Worm (Caenorhabditis elegans) whole organism, L3 larva: ENCODE data around the gene ZK892.6.
A peak's percentile ranks its signal among the peaks of the same experiment; 100 is the strongest.

ENCODE experiments used
- R02D3.7 ChIP-seq: fragments of 150-350 bp; optimal IDR thresholded peaks from 2 replicates; lab custom pipeline; 2014; ENCODE audit warnings: missing biosample characterization, missing genetic modification characterization
- ZK546.5 ChIP-seq: sonication (generic microtip); optimal IDR thresholded peaks from 2 replicates; lab custom pipeline; 2017; ENCODE audit warnings: missing biosample characterization, missing genetic modification characterization
- aly-2 ChIP-seq: fragments of 150-350 bp; optimal IDR thresholded peaks from 2 replicates; lab custom pipeline; 2014; ENCODE audit warnings: missing biosample characterization, missing genetic modification characterization
- ama-1 ChIP-seq: fragments of 150-350 bp; optimal IDR thresholded peaks from 2 replicates; lab custom pipeline; 2018
- ceh-28 ChIP-seq: fragments of 150-350 bp; optimal IDR thresholded peaks from 2 replicates; lab custom pipeline; 2014; ENCODE audit warnings: missing biosample characterization, missing genetic modification reagents, missing genetic modification characterization
- ceh-82 ChIP-seq: fragments of 150-350 bp; optimal IDR thresholded peaks from 2 replicates; lab custom pipeline; 2014; ENCODE audit warnings: missing biosample characterization, missing genetic modification characterization
- ceh-9 ChIP-seq: sonication (generic microtip); optimal IDR thresholded peaks from 2 replicates; lab custom pipeline; 2018; ENCODE audit warnings: missing biosample characterization, missing genetic modification characterization
- daf-12 ChIP-seq: fragments of 150-350 bp; optimal IDR thresholded peaks from 2 replicates; lab custom pipeline; 2014; ENCODE audit warnings: missing biosample characterization, missing genetic modification reagents, missing genetic modification characterization
- egl-5 ChIP-seq: fragments of 150-350 bp; optimal IDR thresholded peaks from 2 replicates; lab custom pipeline; 2017; ENCODE audit warnings: missing biosample characterization, missing genetic modification reagents, missing genetic modification characterization, inconsistent platforms
- elt-1 ChIP-seq: fragments of 150-350 bp; optimal IDR thresholded peaks from 2 replicates; lab custom pipeline; 2014; ENCODE audit warnings: missing biosample characterization, missing genetic modification characterization
- elt-2 ChIP-seq: sonication (generic microtip); optimal IDR thresholded peaks from 2 replicates; lab custom pipeline; 2016; ENCODE audit warnings: missing genetic modification reagents, mild to moderate bottlenecking, missing genetic modification characterization, missing compliant biosample characterization
- elt-3 ChIP-seq, 3 experiments: fragments of 150-350 bp in 1 of 3; sonication (generic microtip) in 2 of 3; optimal IDR thresholded peaks; 2 replicates in 2 of 3; 4 replicates in 1 of 3; lab custom pipeline; 2014 to 2017; ENCODE audit warnings: missing biosample characterization in 3 of 3, missing genetic modification characterization in 3 of 3
- eor-1 ChIP-seq, 2 experiments: fragments of 150-350 bp; optimal IDR thresholded peaks; 2 replicates each; lab custom pipeline; 2014 to 2018; ENCODE audit warnings: missing biosample characterization in 2 of 2, missing genetic modification characterization in 2 of 2
- fkh-10 ChIP-seq: sonication (generic microtip); optimal IDR thresholded peaks from 2 replicates; lab custom pipeline; 2017; ENCODE audit warnings: missing biosample characterization, missing genetic modification reagents, missing genetic modification characterization
- fkh-2 ChIP-seq: fragments of 150-350 bp; optimal IDR thresholded peaks from 2 replicates; lab custom pipeline; 2014; ENCODE audit warnings: missing biosample characterization, missing genetic modification reagents, missing genetic modification characterization
- fos-1 ChIP-seq: fragments of 150-350 bp; optimal IDR thresholded peaks from 2 replicates; lab custom pipeline; 2014; ENCODE audit warnings: missing biosample characterization, missing genetic modification characterization
- hmg-11 ChIP-seq: sonication (generic microtip); optimal IDR thresholded peaks from 2 replicates; lab custom pipeline; 2016; ENCODE audit warnings: missing genetic modification characterization, missing compliant biosample characterization
- jun-1 ChIP-seq: fragments of 150-350 bp; optimal IDR thresholded peaks from 2 replicates; lab custom pipeline; 2014; ENCODE audit warnings: missing biosample characterization, missing genetic modification reagents, missing genetic modification characterization
- lin-15B ChIP-seq: fragments of 150-350 bp; optimal IDR thresholded peaks from 2 replicates; lab custom pipeline; 2014; ENCODE audit warnings: missing biosample characterization, missing genetic modification characterization
- lin-39 ChIP-seq: fragments of 150-350 bp; optimal IDR thresholded peaks from 2 replicates; lab custom pipeline; 2018; ENCODE audit warnings: missing biosample characterization, missing genetic modification reagents, missing genetic modification characterization
- lsy-12 ChIP-seq: sonication (generic microtip); optimal IDR thresholded peaks from 2 replicates; lab custom pipeline; 2016; ENCODE audit warnings: mild to moderate bottlenecking, missing genetic modification characterization, missing compliant biosample characterization
- mdl-1 ChIP-seq: fragments of 150-350 bp; optimal IDR thresholded peaks from 2 replicates; lab custom pipeline; 2014; ENCODE audit warnings: missing biosample characterization, missing genetic modification characterization
- mml-1 ChIP-seq: fragments of 150-350 bp; sonication (generic microtip); optimal IDR thresholded peaks from 3 replicates; lab custom pipeline; 2014; ENCODE audit warnings: missing biosample characterization, missing genetic modification characterization
- nfya-1 ChIP-seq: sonication (generic microtip); optimal IDR thresholded peaks from 2 replicates; lab custom pipeline; 2017; ENCODE audit warnings: missing genetic modification characterization, mild to moderate bottlenecking, missing compliant biosample characterization, antibody characterized with exemption, moderate library complexity; ENCODE audit not compliant: insufficient read depth
- nhr-11 ChIP-seq: fragments of 150-350 bp; optimal IDR thresholded peaks from 2 replicates; lab custom pipeline; 2014; ENCODE audit warnings: missing biosample characterization, missing genetic modification characterization
- nhr-12 ChIP-seq: fragments of 150-350 bp; optimal IDR thresholded peaks from 2 replicates; lab custom pipeline; 2014; ENCODE audit warnings: missing biosample characterization, missing genetic modification characterization
- nhr-23 ChIP-seq: fragments of 150-350 bp; optimal IDR thresholded peaks from 2 replicates; lab custom pipeline; 2014; ENCODE audit warnings: missing biosample characterization, missing genetic modification reagents, missing genetic modification characterization
- nhr-237 ChIP-seq: fragments of 150-350 bp; optimal IDR thresholded peaks from 2 replicates; lab custom pipeline; 2014; ENCODE audit warnings: missing biosample characterization, missing genetic modification characterization
- nhr-25 ChIP-seq: sonication (generic microtip); optimal IDR thresholded peaks from 2 replicates; lab custom pipeline; 2017; ENCODE audit warnings: missing biosample characterization, missing genetic modification characterization
- nhr-43 ChIP-seq: sonication (generic microtip); optimal IDR thresholded peaks from 2 replicates; lab custom pipeline; 2016; ENCODE audit warnings: mild to moderate bottlenecking, missing genetic modification characterization, missing compliant biosample characterization; ENCODE audit not compliant: poor library complexity, severe bottlenecking
- nhr-67 ChIP-seq: fragments of 150-350 bp; optimal IDR thresholded peaks from 2 replicates; lab custom pipeline; 2014; ENCODE audit warnings: missing biosample characterization, missing genetic modification characterization
- nhr-76 ChIP-seq: fragments of 150-350 bp; sonication (generic microtip); optimal IDR thresholded peaks from 5 replicates; lab custom pipeline; 2014; ENCODE audit warnings: missing biosample characterization, missing genetic modification characterization
- nhr-77 ChIP-seq: fragments of 150-350 bp; optimal IDR thresholded peaks from 2 replicates; lab custom pipeline; 2014; ENCODE audit warnings: missing biosample characterization, missing genetic modification characterization
- pha-4 ChIP-seq: fragments of 150-350 bp; optimal IDR thresholded peaks from 2 replicates; lab custom pipeline; 2014; ENCODE audit warnings: missing biosample characterization, missing genetic modification reagents, missing genetic modification characterization
- pqm-1 ChIP-seq: fragments of 150-350 bp; optimal IDR thresholded peaks from 2 replicates; lab custom pipeline; 2017; ENCODE audit warnings: missing biosample characterization, missing genetic modification characterization, inconsistent platforms
- sea-2 ChIP-seq: fragments of 150-350 bp; sonication (generic microtip); optimal IDR thresholded peaks from 4 replicates; lab custom pipeline; 2014; ENCODE audit warnings: missing biosample characterization, missing genetic modification reagents, missing genetic modification characterization
- skn-1 ChIP-seq: fragments of 150-350 bp; optimal IDR thresholded peaks from 2 replicates; lab custom pipeline; 2014; ENCODE audit warnings: missing biosample characterization, missing genetic modification characterization
- snpc-4 ChIP-seq: fragments of 150-350 bp; optimal IDR thresholded peaks from 2 replicates; lab custom pipeline; 2014; ENCODE audit warnings: missing biosample characterization, missing genetic modification characterization
- tbx-2 ChIP-seq: sonication (generic microtip); optimal IDR thresholded peaks from 2 replicates; lab custom pipeline; 2016; ENCODE audit warnings: mild to moderate bottlenecking, missing genetic modification characterization, missing compliant biosample characterization
- ztf-11 ChIP-seq: fragments of 150-350 bp; optimal IDR thresholded peaks from 2 replicates; lab custom pipeline; 2014; ENCODE audit warnings: missing biosample characterization, missing genetic modification characterization
- ztf-4 ChIP-seq: fragments of 150-350 bp; optimal IDR thresholded peaks from 2 replicates; lab custom pipeline; 2014; ENCODE audit warnings: missing biosample characterization, missing genetic modification characterization

The ZK892.6 gene

DNA sequence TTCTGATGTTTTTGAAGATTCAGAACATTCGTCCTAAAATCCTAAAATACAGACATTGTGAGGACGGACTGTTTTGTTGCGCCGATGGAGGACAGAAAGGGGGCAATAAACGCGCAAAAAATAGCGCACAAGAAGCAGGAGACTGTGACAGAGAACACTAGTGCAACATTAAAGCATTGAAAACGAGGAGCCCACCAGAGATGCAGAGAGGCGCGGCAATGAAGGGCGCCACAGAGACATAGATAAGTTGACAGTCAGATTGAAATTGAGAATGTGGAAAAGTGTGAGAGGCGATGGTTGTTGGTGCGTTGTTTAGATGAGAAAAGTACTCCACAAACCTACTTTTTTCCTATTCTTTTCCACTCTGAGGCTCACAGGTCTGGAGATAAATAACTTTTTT lies 5.0 kb downstream of the ZK892.6 start, which contains the start of gene aakg-5 (continued):
- TF ChIP-seq egl-5 (tag; lab: Kevin White, UChicago): peak; percentile 93
- TF ChIP-seq daf-12 (tag; lab: Kevin White, UChicago): no peak
- peak; percentile 95 for TF ChIP-seq nhr-23 (tag; lab: Kevin White, UChicago)
- TF ChIP-seq eor-1 (tag; optimal IDR thresholded peaks at IDR 0.05; lab: Kevin White, UChicago): no peak
- peak; percentile 18 for TF ChIP-seq ceh-82
- no peak for TF ChIP-seq ceh-9 (tag; lab: Kevin White, UChicago)
- TF ChIP-seq ztf-4: no peak
- no peak for TF ChIP-seq mdl-1
- peak; percentile 87 for TF ChIP-seq elt-2 (tag; lab: Kevin White, UChicago)
- no peak for TF ChIP-seq ztf-11 (tag; lab: Kevin White, UChicago)
- TF ChIP-seq lsy-12 (tag; lab: Kevin White, UChicago): no peak
- no peak for TF ChIP-seq nhr-12 (tag; lab: Kevin White, UChicago)

DNA sequence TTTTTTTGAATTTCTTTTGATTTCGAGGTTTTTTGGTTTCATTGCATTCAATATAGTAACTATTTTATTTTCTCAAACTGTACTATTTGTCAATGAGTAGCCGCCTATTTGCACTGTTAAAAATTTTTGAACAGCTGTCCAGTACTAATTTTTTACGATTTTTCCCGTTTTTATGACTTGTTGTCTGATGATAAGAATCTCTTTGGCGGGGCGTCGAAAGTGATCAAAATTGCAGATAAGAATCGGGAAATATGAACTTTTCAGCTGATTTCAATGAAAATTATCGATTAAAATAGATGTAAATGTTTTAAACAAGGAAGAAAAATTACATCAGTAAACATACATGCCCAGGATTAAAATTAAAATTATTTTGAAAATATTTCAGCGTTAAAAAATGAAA lies 5.7 kb downstream of the ZK892.6 start:
- peak; percentile 48 for TF ChIP-seq ceh-28 (tag; lab: Kevin White, UChicago)
- no peak for TF ChIP-seq fkh-10 (GFP tag; lab: Kevin White, UChicago)
- no peak for TF ChIP-seq fkh-2 (tag; lab: Kevin White, UChicago)
- peak; percentile 89 for TF ChIP-seq elt-2 (tag; lab: Kevin White, UChicago)
- TF ChIP-seq elt-3 (tag; optimal IDR thresholded peaks at IDR 0.05; lab: Kevin White, UChicago): no peak
- TF ChIP-seq pqm-1 (tag; lab: Kevin White, UChicago): peak; percentile 82
- TF ChIP-seq pha-4: peak; percentile 43
- TF ChIP-seq elt-1 (tag; lab: Kevin White, UChicago): peak; percentile 80
- TF ChIP-seq, all 47 proteins: peak for 5

ce11 chrII:9970438-9971092 lies 9.4 kb downstream of the ZK892.6 start, which contains the start of gene R53.5:
R53.5 (minus strand) TSS chrII:9970488.
- TF ChIP-seq ceh-28 (tag; lab: Kevin White, UChicago) (no peak), ZK546.5 (tag; lab: Kevin White, UChicago) (no peak), ztf-4 (no peak), nhr-76 (no peak), eor-1 (tag; optimal IDR thresholded peaks at IDR 0.05; lab: Kevin White, UChicago) (no peak), fkh-10 (GFP tag; lab: Kevin White, UChicago) (no peak), ceh-82 (no peak), nhr-67 (tag; lab: Kevin White, UChicago) (no peak), nhr-11 (tag; lab: Kevin White, UChicago) (no peak), egl-5 (tag; lab: Kevin White, UChicago) (no peak), pqm-1 (tag; lab: Kevin White, UChicago) (peak; percentile 61), snpc-4 (no peak), lin-15B (tag; lab: Kevin White, UChicago) (no peak), pha-4 (peak; percentile 83), mdl-1 (no peak), fos-1 (tag; lab: Kevin White, UChicago) (no peak), nhr-12 (tag; lab: Kevin White, UChicago) (no peak), jun-1 (tag; lab: Kevin White, UChicago) (no peak), elt-1 (tag; lab: Kevin White, UChicago) (no peak), ama-1 (lab: Kevin White, UChicago) (no peak), nhr-77 (tag; lab: Kevin White, UChicago) (no peak), mml-1 (no peak), nhr-23 (tag; lab: Kevin White, UChicago) (no peak), elt-2 (tag; lab: Kevin White, UChicago) (peak; percentile 27)

DNA sequence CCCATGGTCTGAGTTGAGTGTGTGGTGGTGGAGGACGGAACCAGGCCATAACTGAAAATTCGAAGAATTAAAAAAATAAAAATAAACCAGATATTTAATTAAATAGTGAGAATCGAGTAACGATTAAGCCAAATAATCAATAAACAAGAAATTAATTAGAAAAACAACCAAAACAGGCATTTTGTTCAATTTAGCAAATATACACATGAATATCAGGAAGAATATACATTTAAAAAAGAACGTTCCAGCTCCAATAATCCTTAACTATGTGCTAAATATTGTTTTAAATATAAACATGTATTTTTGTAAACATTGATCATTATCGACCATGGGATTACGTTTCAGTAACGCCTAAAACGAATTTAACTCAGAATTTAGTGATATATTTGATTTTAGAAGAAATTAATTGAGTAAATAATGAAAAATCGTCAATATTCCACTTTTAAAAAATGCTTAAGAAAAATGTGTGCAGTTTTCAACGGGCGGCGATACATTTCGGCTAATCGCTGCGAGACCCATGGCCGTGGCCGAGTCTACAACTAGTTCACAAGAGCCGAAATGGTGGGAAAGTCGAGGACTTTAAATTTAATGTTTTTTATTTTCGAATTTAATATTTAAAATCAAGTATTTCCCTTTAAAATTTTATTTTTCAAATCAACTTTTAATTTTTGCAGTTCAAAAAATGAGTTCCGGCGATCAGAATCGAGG lies 11.8 kb downstream of the ZK892.6 start, which contains the start of the genes R53.4 and psf-1:
TSS of gene R53.4 (minus strand) at position 51 of the 708 bp plus-strand sequence.
TSS of gene psf-1 (plus strand) at position 675 of the 708 bp plus-strand sequence.
- TF ChIP-seq skn-1: no peak
- TF ChIP-seq lin-39 (tag; lab: Kevin White, UChicago): peak; percentile 56
- no peak for TF ChIP-seq ceh-82
- peak; percentile 57 for TF ChIP-seq hmg-11 (tag; lab: Kevin White, UChicago)
- no peak for TF ChIP-seq nhr-237
- peak; percentile 56 for TF ChIP-seq nhr-43 (tag; lab: Kevin White, UChicago)
- no peak for TF ChIP-seq fkh-2 (tag; lab: Kevin White, UChicago)
- peak; percentile 49 for TF ChIP-seq nhr-25 (tag; lab: Kevin White, UChicago)
- peak; percentile 26 for TF ChIP-seq jun-1 (tag; lab: Kevin White, UChicago)
- TF ChIP-seq lin-15B (tag; lab: Kevin White, UChicago): peak; percentile 90
- no peak for TF ChIP-seq aly-2 (tag; lab: Kevin White, UChicago)
- no peak for TF ChIP-seq tbx-2
- no peak for TF ChIP-seq nhr-12 (tag; lab: Kevin White, UChicago)
- no peak for TF ChIP-seq sea-2 (GFP tag; lab: Kevin White, UChicago)
- TF ChIP-seq daf-12 (tag; lab: Kevin White, UChicago): no peak
- TF ChIP-seq nfya-1 (tag; lab: Kevin White, UChicago): peak; percentile 86
- TF ChIP-seq nhr-23 (tag; lab: Kevin White, UChicago): peak; percentile 84
- TF ChIP-seq mml-1: no peak
- peak; percentile 85 for TF ChIP-seq pha-4
- TF ChIP-seq elt-2 (tag; lab: Kevin White, UChicago): peak; percentile 30
- TF ChIP-seq mdl-1: no peak
- TF ChIP-seq snpc-4: peak; percentile 7
- TF ChIP-seq R02D3.7: peak; percentile 2
- peak; percentile 49 for TF ChIP-seq pqm-1 (tag; lab: Kevin White, UChicago)
- no peak for TF ChIP-seq ztf-4
